Worm (Caenorhabditis elegans) whole organism, L4 larva: ENCODE measurements around the gene clec-233.

Experiments used
- F10B5.3 ChIP-seq: sonication (generic microtip); optimal IDR thresholded peaks from 2 replicates; lab custom pipeline; 2016; ENCODE audit warnings: mild to moderate bottlenecking, missing genetic modification characterization, missing compliant biosample characterization
- F26F4.8 ChIP-seq: fragments of 200-800 bp; sonication (Bioruptor generic); conservative IDR thresholded peaks from 2 replicates; pipeline ENCODE4 v1.3.6; 2022; ENCODE audit warnings: missing genetic modification characterization, missing compliant biosample characterization
- F44E2.7 ChIP-seq: fragments of 200-800 bp; sonication (Bioruptor generic); IDR thresholded peaks from 2 replicates; pipeline ENCODE4 v2.1.2; 2022; ENCODE audit warnings: missing genetic modification characterization, missing compliant biosample characterization
- T26A8.4 ChIP-seq: fragments of 200-800 bp; sonication (Bioruptor generic); IDR thresholded peaks from 2 replicates; pipeline ENCODE4 v1.3.6; 2022; ENCODE audit warnings: missing genetic modification characterization, missing compliant biosample characterization
- Y48G9A.11 ChIP-seq: fragments of 200-800 bp; sonication (Bioruptor generic); IDR thresholded peaks from 2 replicates; pipeline ENCODE4 v1.3.6; 2022; ENCODE audit warnings: missing genetic modification reagents, missing genetic modification characterization, missing compliant biosample characterization
- aha-1 ChIP-seq: fragments of 150-350 bp; peaks from one replicate; lab custom pipeline; 2014; ENCODE audit warnings: missing biosample characterization, missing genetic modification characterization
- ama-1 ChIP-seq: fragments of 150-350 bp; optimal IDR thresholded peaks from 2 replicates; lab custom pipeline; 2014; ENCODE audit warnings: inconsistent platforms, mixed read lengths
- arid-1 ChIP-seq: fragments of 200-800 bp; sonication (Bioruptor generic); conservative IDR thresholded peaks from 2 replicates; pipeline ENCODE4 v1.3.6; 2022; ENCODE audit warnings: missing genetic modification reagents, missing genetic modification characterization, missing compliant biosample characterization
- ceh-44 ChIP-seq: fragments of 200-800 bp; sonication (Bioruptor generic); IDR thresholded peaks from 2 replicates; pipeline ENCODE4 v1.3.6; 2022; ENCODE audit warnings: missing genetic modification reagents, missing genetic modification characterization, missing compliant biosample characterization
- cey-2 ChIP-seq: sonication (generic microtip); optimal IDR thresholded peaks from 3 replicates; lab custom pipeline; 2017; ENCODE audit warnings: missing genetic modification characterization, mild to moderate bottlenecking, missing compliant biosample characterization, antibody characterized with exemption, borderline replicate concordance; ENCODE audit not compliant: insufficient read depth
- ctbp-1 ChIP-seq: fragments of 200-800 bp; sonication (Bioruptor generic); IDR thresholded peaks from 2 replicates; pipeline ENCODE4 v1.3.6; 2022; ENCODE audit warnings: missing genetic modification reagents, missing genetic modification characterization, missing compliant biosample characterization
- daf-16 ChIP-seq, 3 experiments: sonication (generic microtip); optimal IDR thresholded peaks; 2 replicates each; lab custom pipeline; 2016 to 2017; ENCODE audit warnings: missing genetic modification characterization in 3 of 3, missing genetic modification reagents in 3 of 3, mild to moderate bottlenecking in 2 of 3, missing compliant biosample characterization in 2 of 3, missing biosample characterization in 1 of 3, moderate library complexity in 1 of 3
- dmd-6 ChIP-seq: fragments of 200-800 bp; sonication (Bioruptor generic); IDR thresholded peaks from 2 replicates; pipeline ENCODE4 v1.3.6; 2022; ENCODE audit warnings: missing genetic modification reagents, missing genetic modification characterization, missing compliant biosample characterization
- fkh-10 ChIP-seq: fragments of 150-350 bp; optimal IDR thresholded peaks from 2 replicates; lab custom pipeline; 2014; ENCODE audit warnings: missing biosample characterization, missing genetic modification reagents, missing genetic modification characterization
- hlh-11 ChIP-seq: fragments of 200-800 bp; sonication (Bioruptor generic); optimal IDR thresholded peaks from 2 replicates; lab custom pipeline; 2018; ENCODE audit warnings: mild to moderate bottlenecking, missing genetic modification characterization, missing compliant biosample characterization
- lin-13 ChIP-seq: fragments of 150-350 bp; optimal IDR thresholded peaks from 2 replicates; lab custom pipeline; 2014; ENCODE audit warnings: missing biosample characterization, missing genetic modification reagents, missing genetic modification characterization
- lsy-2 ChIP-seq, 2 experiments: fragments of 150-350 bp in 1 of 2; sonication (generic microtip) in 1 of 2; optimal IDR thresholded peaks; 2 replicates each; lab custom pipeline; 2014 to 2017; ENCODE audit warnings: missing biosample characterization in 2 of 2, missing genetic modification characterization in 2 of 2
- mep-1 ChIP-seq: fragments of 150-350 bp; sonication (generic microtip); optimal IDR thresholded peaks from 3 replicates; lab custom pipeline; 2014; ENCODE audit warnings: missing biosample characterization, missing genetic modification characterization
- nhr-10 ChIP-seq: fragments of 150-350 bp; optimal IDR thresholded peaks from 2 replicates; lab custom pipeline; 2014; ENCODE audit warnings: missing biosample characterization, missing genetic modification characterization
- nhr-28 ChIP-seq: fragments of 150-350 bp; optimal IDR thresholded peaks from 2 replicates; lab custom pipeline; 2014; ENCODE audit warnings: missing biosample characterization, missing genetic modification characterization
- nhr-42 ChIP-seq: fragments of 200-800 bp; sonication (Bioruptor generic); IDR thresholded peaks from 2 replicates; pipeline ENCODE4 v1.3.6; 2022; ENCODE audit warnings: missing genetic modification characterization, missing compliant biosample characterization
- nhr-6 ChIP-seq: fragments of 150-350 bp; optimal IDR thresholded peaks from 2 replicates; lab custom pipeline; 2014; ENCODE audit warnings: missing biosample characterization, missing genetic modification characterization
- nhr-76 ChIP-seq: fragments of 150-350 bp; optimal IDR thresholded peaks from 2 replicates; lab custom pipeline; 2014; ENCODE audit warnings: missing biosample characterization, missing genetic modification characterization
- pha-4 ChIP-seq, 2 experiments: fragments of 150-350 bp in 1 of 2; fragments of 200-800 bp in 1 of 2; sonication (Bioruptor generic) in 1 of 2; IDR thresholded peaks in 1 of 2; optimal IDR thresholded peaks in 1 of 2; 2 replicates each; pipeline versions ENCODE4 v1.3.6 to Lab custom; 2014 to 2022; ENCODE audit warnings: missing genetic modification characterization in 2 of 2, missing genetic modification reagents in 2 of 2, missing biosample characterization in 1 of 2, missing compliant biosample characterization in 1 of 2
- php-3 ChIP-seq: fragments of 200-800 bp; sonication (Bioruptor generic); IDR thresholded peaks from 2 replicates; pipeline ENCODE4 v1.3.6; 2022; ENCODE audit warnings: missing genetic modification reagents, missing genetic modification characterization, missing compliant biosample characterization
- pqm-1 ChIP-seq: sonication (generic microtip); optimal IDR thresholded peaks from 2 replicates; lab custom pipeline; 2017; ENCODE audit warnings: missing biosample characterization, missing genetic modification characterization
- set-16 ChIP-seq: fragments of 200-800 bp; sonication (Bioruptor generic); IDR thresholded peaks from 2 replicates; pipeline ENCODE4 v1.3.6; 2022; ENCODE audit warnings: missing genetic modification reagents, missing genetic modification characterization, missing compliant biosample characterization
- snpc-1.2 ChIP-seq: fragments of 200-800 bp; sonication (Bioruptor generic); IDR thresholded peaks from 2 replicates; pipeline ENCODE4 v1.3.6; 2022; ENCODE audit warnings: missing genetic modification reagents, missing genetic modification characterization, missing compliant biosample characterization
- snpc-4 ChIP-seq: fragments of 150-350 bp; optimal IDR thresholded peaks from 2 replicates; lab custom pipeline; 2014; ENCODE audit warnings: missing biosample characterization, missing genetic modification characterization
- spr-3 ChIP-seq: fragments of 200-800 bp; sonication (Bioruptor generic); optimal IDR thresholded peaks from 2 replicates; lab custom pipeline; 2018; ENCODE audit warnings: mild to moderate bottlenecking, missing genetic modification characterization, missing compliant biosample characterization
- unc-130 ChIP-seq: sonication (generic microtip); optimal IDR thresholded peaks from 2 replicates; lab custom pipeline; 2016; ENCODE audit warnings: missing genetic modification reagents, missing genetic modification characterization, missing compliant biosample characterization
- unc-39 ChIP-seq: sonication (generic microtip); optimal IDR thresholded peaks from 2 replicates; lab custom pipeline; 2017; ENCODE audit warnings: missing biosample characterization, missing genetic modification characterization
- unc-62 ChIP-seq, 3 experiments: fragments of 150-350 bp in 1 of 3; sonication (generic microtip); optimal IDR thresholded peaks in 2 of 3; peaks in 1 of 3; 1 replicate in 1 of 3; 2 replicates in 2 of 3; lab custom pipeline; 2014 to 2017; ENCODE audit warnings: missing biosample characterization in 3 of 3, missing genetic modification characterization in 3 of 3, missing genetic modification reagents in 3 of 3, missing genotype in 1 of 3
- zag-1 ChIP-seq: fragments of 150-350 bp; optimal IDR thresholded peaks from 2 replicates; lab custom pipeline; 2014; ENCODE audit warnings: missing biosample characterization, missing genetic modification characterization
- zfp-2 ChIP-seq: sonication (generic microtip); optimal IDR thresholded peaks from 2 replicates; lab custom pipeline; 2016; ENCODE audit warnings: mild to moderate bottlenecking, missing genetic modification characterization, missing compliant biosample characterization
- zfp-3 ChIP-seq: fragments of 200-800 bp; sonication (Bioruptor generic); conservative IDR thresholded peaks from 2 replicates; pipeline ENCODE4 v1.3.6; 2022; ENCODE audit warnings: missing genetic modification reagents, missing genetic modification characterization, missing compliant biosample characterization
- zip-11 ChIP-seq: fragments of 200-800 bp; sonication (Bioruptor generic); IDR thresholded peaks from 2 replicates; pipeline ENCODE4 v1.3.6; 2022; ENCODE audit warnings: missing genetic modification characterization, missing compliant biosample characterization

Gene clec-233

DNA sequence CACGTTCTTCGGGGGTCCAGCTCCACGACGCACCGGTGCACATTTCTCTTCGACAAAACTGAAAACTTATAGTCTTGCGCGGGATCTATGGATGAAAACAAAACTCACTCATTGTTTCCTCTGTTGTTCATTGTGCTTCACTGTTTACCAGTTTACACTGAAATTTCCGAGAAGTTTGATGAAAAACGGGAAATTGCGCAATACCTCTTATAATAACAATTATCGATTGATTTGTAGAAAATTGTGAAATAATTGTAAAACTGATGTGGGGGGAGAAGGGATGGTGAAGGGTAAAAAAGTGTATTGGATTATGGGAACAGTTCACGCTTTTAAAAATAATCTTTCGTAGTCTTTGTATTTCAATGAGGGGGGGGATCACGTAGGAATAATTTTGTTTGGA is 4.3 kb upstream of the clec-233 start:
- TF ChIP-seq T26A8.4 (GFP tag; lab: Robert Waterston, UW) (no peak), F26F4.8 (GFP tag; lab: Robert Waterston, UW) (no peak), unc-62 (GFP tag; optimal IDR thresholded peaks at IDR 0.05 in 1 of 2; lab: Kevin White, UChicago) (peak in 1 of 2 experiments; percentile 97), unc-62 (tag; optimal IDR thresholded peaks at IDR 0.05; lab: Kevin White, UChicago) (no peak)

ce11 chrV:16229896-16230295 is 3.8 kb upstream of the clec-233 start, which contains the start of the genes F21H7.2 and F21H7.12:
TSS of gene F21H7.2 (minus strand) at chrV:16229996.
TSS of gene F21H7.12 (plus strand) at chrV:16230165.
- TF ChIP-seq snpc-1.2 (GFP tag; lab: Robert Waterston, UW) (no peak), unc-130 (GFP tag; lab: Kevin White, UChicago) (no peak), cey-2 (tag; lab: Kevin White, UChicago) (no peak), zag-1 (tag; lab: Kevin White, UChicago) (no peak), snpc-4 (tag; lab: Kevin White, UChicago) (no peak), F44E2.7 (GFP tag; lab: Robert Waterston, UW) (no peak), unc-39 (no peak), ama-1 (lab: Kevin White, UChicago) (no peak), mep-1 (tag; lab: Kevin White, UChicago) (no peak), spr-3 (GFP tag; lab: Kevin White, UChicago) (no peak), F26F4.8 (GFP tag; lab: Robert Waterston, UW) (no peak), lin-13 (no peak), arid-1 (no peak), Y48G9A.11 (GFP tag; lab: Robert Waterston, UW) (no peak), zfp-3 (no peak), fkh-10 (no peak)

ce11 chrV:16232180-16232579 is 1.5 kb upstream of the clec-233 start, which contains the start of gene gst-22:
TSS of gene gst-22 (minus strand) at chrV:16232282.
- peak; percentile 82 for TF ChIP-seq pqm-1 (tag; lab: Kevin White, UChicago)
- no peak for TF ChIP-seq ama-1 (lab: Kevin White, UChicago)
- TF ChIP-seq php-3 (GFP tag; lab: Robert Waterston, UW) = peak; percentile 87
- TF ChIP-seq nhr-28 = peak; percentile 44
- no peak for TF ChIP-seq nhr-10 (tag; lab: Kevin White, UChicago)
- TF ChIP-seq nhr-76 (tag; lab: Kevin White, UChicago) = no peak
- peak; percentile 82 for TF ChIP-seq dmd-6 (GFP tag; lab: Robert Waterston, UW)
- no peak for TF ChIP-seq daf-16 (GFP tag; optimal IDR thresholded peaks at IDR 0.05; lab: Kevin White, UChicago)
- no peak for TF ChIP-seq daf-16 (tag; optimal IDR thresholded peaks at IDR 0.05; lab: Kevin White, UChicago)
- TF ChIP-seq hlh-11 (tag; lab: Kevin White, UChicago) = peak; percentile 24

DNA sequence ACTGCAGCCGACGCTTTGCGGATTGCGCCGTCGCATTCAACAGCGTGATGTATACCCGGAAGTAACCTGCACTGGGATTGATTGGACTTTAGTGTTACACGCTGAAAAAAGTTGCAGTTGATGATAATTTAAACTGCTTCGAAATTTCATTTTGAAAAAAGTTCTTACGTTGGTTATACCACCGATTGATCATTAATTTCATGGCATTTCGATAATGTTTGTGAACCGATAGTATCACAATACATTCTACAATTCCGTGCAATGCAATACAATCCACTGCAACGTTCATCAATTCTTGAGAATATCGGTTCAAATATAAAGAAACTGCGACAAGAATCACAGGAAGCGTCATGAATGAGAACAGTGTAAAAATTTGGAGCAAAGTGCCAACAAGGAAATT is 1.4 kb downstream of the clec-233 start, which contains the start of gene F21H7.3:
Gene F21H7.3 (minus strand): TSS at position 101 of the 400 bp plus-strand sequence.
- TF ChIP-seq pha-4 (GFP tag; IDR thresholded peaks at IDR 0.05; lab: Robert Waterston, UW) (no peak), pha-4 (tag; optimal IDR thresholded peaks at IDR 0.05; lab: Kevin White, UChicago) (no peak), Y48G9A.11 (GFP tag; lab: Robert Waterston, UW) (no peak), nhr-42 (GFP tag; lab: Robert Waterston, UW) (no peak), snpc-1.2 (GFP tag; lab: Robert Waterston, UW) (no peak), zip-11 (GFP tag; lab: Robert Waterston, UW) (no peak), ceh-44 (GFP tag; lab: Robert Waterston, UW) (no peak), lsy-2 (tag; optimal IDR thresholded peaks at IDR 0.05; lab: Kevin White, UChicago) (no peak), ctbp-1 (GFP tag; lab: Robert Waterston, UW) (no peak)

DNA sequence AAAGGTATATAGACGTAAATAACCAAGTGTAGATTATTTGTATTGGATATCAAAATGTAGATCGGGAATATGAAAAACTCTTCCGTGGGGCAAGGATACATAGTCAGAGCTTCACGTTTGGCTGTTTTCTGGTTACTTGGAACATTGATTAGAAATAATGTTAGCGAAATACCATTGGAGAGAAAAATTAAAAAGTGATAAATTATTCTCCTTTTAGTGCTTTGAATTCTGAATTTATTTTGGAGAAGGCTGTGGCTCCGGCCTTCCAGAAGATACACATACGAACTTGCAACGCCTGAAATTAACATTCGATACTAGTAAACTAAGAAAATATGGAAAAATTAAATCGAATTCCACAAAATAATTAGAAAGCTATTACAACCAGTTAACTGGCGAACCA is 1.9 kb downstream of the clec-233 start, which contains the start of gene srh-98:
Gene srh-98 (minus strand): TSS at position 101 of the 400 bp plus-strand sequence.
- TF ChIP-seq F10B5.3 (tag; lab: Kevin White, UChicago) (no peak), aha-1 (peak; percentile 65), nhr-6 (tag; lab: Kevin White, UChicago) (no peak), zfp-2 (tag; lab: Kevin White, UChicago) (no peak), daf-16 (GFP tag; optimal IDR thresholded peaks at IDR 0.05; lab: Kevin White, UChicago) (no peak), daf-16 (tag; optimal IDR thresholded peaks at IDR 0.05; lab: Kevin White, UChicago) (no peak), set-16 (no peak)
